Fruit fly (Drosophila melanogaster): ENCODE measurements around the gene sip2.

DNA sequence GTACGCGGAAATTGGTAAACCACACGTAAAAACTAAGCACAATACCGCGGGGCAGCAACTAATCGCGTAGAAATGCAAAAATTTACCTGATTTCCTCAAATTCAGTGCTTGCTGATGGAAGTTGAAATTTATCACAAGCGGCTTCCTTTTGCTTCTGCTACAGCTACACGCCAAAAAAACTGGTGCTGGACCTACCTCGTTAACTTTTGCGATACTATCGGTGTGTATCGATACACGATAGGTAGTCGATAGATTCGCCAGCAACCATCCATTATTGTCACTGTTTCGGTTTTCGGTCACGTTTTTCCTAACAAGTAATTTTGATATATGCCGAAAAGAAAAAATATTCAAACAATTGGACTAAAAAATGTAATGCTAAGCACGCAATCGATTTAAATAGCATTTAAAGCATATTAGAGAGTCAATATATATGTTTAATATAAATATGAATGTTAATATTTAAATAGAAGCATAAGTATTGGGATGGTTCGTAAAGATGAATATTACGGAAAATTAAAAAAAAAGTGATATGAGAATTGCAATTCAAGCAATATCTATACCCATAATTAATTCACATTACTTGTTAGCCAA, 3.6 kb upstream of the sip2 start, which contains the start of gene Sumo:
- TF ChIP-seq insv (GFP tag; optimal IDR thresholded peaks at IDR 0.05) (no peak), ind (GFP tag; optimal IDR thresholded peaks at IDR 0.05) (no peak), CG17912 (GFP tag; optimal IDR thresholded peaks at IDR 0.05) (no peak), CG2199 (GFP tag; IDR thresholded peaks at IDR 0.05) (no peak), chinmo (GFP tag; IDR thresholded peaks at IDR 0.05; ENCODE audit: partially characterized antibody) (peak; percentile 98), E2f1 (GFP tag; IDR thresholded peaks at IDR 0.05) (0 out of 2 replicates have a peak, but pooled peaks have one; percentile 13), CG4820 (GFP tag; optimal IDR thresholded peaks at IDR 0.05) (no peak), tll (GFP tag; optimal IDR thresholded peaks at IDR 0.05) (no peak), ara (GFP tag; IDR thresholded peaks at IDR 0.05) (no peak), tup (GFP tag; optimal IDR thresholded peaks at IDR 0.05) (no peak), Ravus (GFP tag; IDR thresholded peaks at IDR 0.05) (no peak)

Measured in whole organism, embryonic.